Worm (Caenorhabditis elegans): Measurements from ENCODE around the gene T04H1.13.

T04H1.13 gene

ce11 chrV:12244980-12245742 lies at the start of gene T04H1.13, which contains the start of the genes slfl-5 and rad-50:
T04H1.13 (minus strand) TSS chrV:12245030.
slfl-5 (minus strand) TSS chrV:12245044.
rad-50 (plus strand) TSS chrV:12245646.
- no peak for TF ChIP-seq aly-2 (tag; optimal IDR thresholded peaks at IDR 0.05)
- TF ChIP-seq lsy-2 (tag; optimal IDR thresholded peaks at IDR 0.05) = no peak
- TF ChIP-seq nhr-11 (tag; optimal IDR thresholded peaks at IDR 0.05) = no peak
- TF ChIP-seq unc-62 (GFP tag; optimal IDR thresholded peaks at IDR 0.05) = no peak
- TF ChIP-seq elt-3 (tag; optimal IDR thresholded peaks at IDR 0.05) = no peak
- no peak for TF ChIP-seq alr-1 (tag; optimal IDR thresholded peaks at IDR 0.05)
- no peak for TF ChIP-seq ama-1 (optimal IDR thresholded peaks at IDR 0.05)
- TF ChIP-seq sma-9 (GFP tag; optimal IDR thresholded peaks at IDR 0.05) = peak; percentile 17
- TF ChIP-seq sma-9 (tag; optimal IDR thresholded peaks at IDR 0.05) = no peak
- TF ChIP-seq F13H6.1 (tag; optimal IDR thresholded peaks at IDR 0.05) = peak; percentile 33
- TF ChIP-seq nhr-129 (tag; optimal IDR thresholded peaks at IDR 0.05) = peak; percentile 32

ce11 chrV:12294091-12294490 lies 49.3 kb upstream of the T04H1.13 start:
- TF ChIP-seq sem-4 (tag; optimal IDR thresholded peaks at IDR 0.05) (no peak), unc-39 (tag; optimal IDR thresholded peaks at IDR 0.05) (no peak), mab-5 (tag; optimal IDR thresholded peaks at IDR 0.05) (peak; percentile 12), nhr-25 (tag; optimal IDR thresholded peaks at IDR 0.05) (peak; percentile 28), sma-3 (GFP tag; optimal IDR thresholded peaks at IDR 0.05) (peak; percentile 61), elt-3 (tag; optimal IDR thresholded peaks at IDR 0.05) (no peak), ZK546.5 (tag; optimal IDR thresholded peaks at IDR 0.05) (no peak), crh-2 (tag; optimal IDR thresholded peaks at IDR 0.05) (no peak), elt-1 (tag; optimal IDR thresholded peaks at IDR 0.05) (no peak), nhr-237 (tag; optimal IDR thresholded peaks at IDR 0.05) (no peak), ztf-11 (tag; optimal IDR thresholded peaks at IDR 0.05) (no peak), lin-13 (GFP tag; optimal IDR thresholded peaks at IDR 0.05) (no peak), egl-27 (tag; optimal IDR thresholded peaks at IDR 0.05) (peak; percentile 22), R02D3.7 (tag; optimal IDR thresholded peaks at IDR 0.05) (no peak), nhr-10 (tag; optimal IDR thresholded peaks at IDR 0.05) (no peak), nhr-11 (tag; optimal IDR thresholded peaks at IDR 0.05) (no peak), C34F6.9 (tag; optimal IDR thresholded peaks at IDR 0.05) (no peak), zag-1 (tag; optimal IDR thresholded peaks at IDR 0.05) (no peak), aly-2 (tag; optimal IDR thresholded peaks at IDR 0.05) (no peak), sma-9 (GFP tag; optimal IDR thresholded peaks at IDR 0.05) (no peak), sma-9 (tag; optimal IDR thresholded peaks at IDR 0.05) (no peak)

ce11 chrV:12291587-12291986 lies 46.8 kb upstream of the T04H1.13 start, which contains the start of the genes srpa-68 and srh-16:
srpa-68 (minus strand) TSS chrV:12291658.
srh-16 (plus strand) TSS chrV:12291861.
- TF ChIP-seq elt-3 (tag; optimal IDR thresholded peaks at IDR 0.05) = no peak
- TF ChIP-seq Y55F3AM.14 (GFP tag; optimal IDR thresholded peaks at IDR 0.05) = peak; percentile 22
- TF ChIP-seq gmeb-1 (tag; optimal IDR thresholded peaks at IDR 0.05) = peak; percentile 99
- no peak for TF ChIP-seq elt-1 (tag; optimal IDR thresholded peaks at IDR 0.05)
- TF ChIP-seq sma-3 (GFP tag; optimal IDR thresholded peaks at IDR 0.05) = peak; percentile 90
- TF ChIP-seq lin-13 (GFP tag; optimal IDR thresholded peaks at IDR 0.05) = peak; percentile 81
- TF ChIP-seq C34F6.9 (tag; optimal IDR thresholded peaks at IDR 0.05) = peak; percentile 91
- peak; percentile 43 for TF ChIP-seq unc-62 (GFP tag; optimal IDR thresholded peaks at IDR 0.05)
- TF ChIP-seq snpc-4 (tag; optimal IDR thresholded peaks at IDR 0.05) = peak; percentile 74
- no peak for TF ChIP-seq nhr-11 (tag; optimal IDR thresholded peaks at IDR 0.05)
- peak; percentile 95 for TF ChIP-seq unc-55 (GFP tag; optimal IDR thresholded peaks at IDR 0.05)
- TF ChIP-seq blmp-1 (tag; optimal IDR thresholded peaks at IDR 0.05; ENCODE audit: insufficient read depth) = peak; percentile 47
- TF ChIP-seq lin-11 (tag; optimal IDR thresholded peaks at IDR 0.05) = peak; percentile 81
- TF ChIP-seq egl-27 (tag; optimal IDR thresholded peaks at IDR 0.05) = peak; percentile 65
- peak; percentile 77 for TF ChIP-seq R02D3.7 (tag; optimal IDR thresholded peaks at IDR 0.05)
- TF ChIP-seq ztf-4 (tag; optimal IDR thresholded peaks at IDR 0.05) = peak; percentile 61
- TF ChIP-seq ceh-82 (tag; optimal IDR thresholded peaks at IDR 0.05) = peak; percentile 53
- no peak for TF ChIP-seq mdl-1 (tag; optimal IDR thresholded peaks at IDR 0.05)
- TF ChIP-seq ama-1 (optimal IDR thresholded peaks at IDR 0.05) = peak; percentile 41
- TF ChIP-seq lin-39 (tag; optimal IDR thresholded peaks at IDR 0.05) = no peak
- TF ChIP-seq nhr-237 (tag; optimal IDR thresholded peaks at IDR 0.05) = peak; percentile 56
- TF ChIP-seq sem-4 (tag; optimal IDR thresholded peaks at IDR 0.05) = peak; percentile 83
- no peak for TF ChIP-seq peb-1 (tag; optimal IDR thresholded peaks at IDR 0.05)
- peak; percentile 37 for TF ChIP-seq zag-1 (tag; optimal IDR thresholded peaks at IDR 0.05)
- no peak for TF ChIP-seq ztf-1 (GFP tag; conservative IDR thresholded peaks at IDR 0.05)
- TF ChIP-seq ztf-11 (tag; optimal IDR thresholded peaks at IDR 0.05) = no peak
- TF ChIP-seq mab-5 (tag; optimal IDR thresholded peaks at IDR 0.05) = peak; percentile 93
- no peak for TF ChIP-seq aly-2 (tag; optimal IDR thresholded peaks at IDR 0.05)
- TF ChIP-seq lsy-2 (tag; optimal IDR thresholded peaks at IDR 0.05) = peak; percentile 90 to 95
- TF ChIP-seq dmd-4 (tag; optimal IDR thresholded peaks at IDR 0.05) = peak; percentile 45
- no peak for TF ChIP-seq alr-1 (tag; optimal IDR thresholded peaks at IDR 0.05)
- no peak for TF ChIP-seq nhr-12 (tag; optimal IDR thresholded peaks at IDR 0.05)
- TF ChIP-seq sma-9 (GFP tag; optimal IDR thresholded peaks at IDR 0.05) = peak; percentile 95
- no peak for TF ChIP-seq sma-9 (tag; optimal IDR thresholded peaks at IDR 0.05)
- TF ChIP-seq nhr-6 (tag; optimal IDR thresholded peaks at IDR 0.05) = no peak
- TF ChIP-seq F13H6.1 (tag; optimal IDR thresholded peaks at IDR 0.05) = peak; percentile 88
- TF ChIP-seq nhr-21 (tag; optimal IDR thresholded peaks at IDR 0.05) = peak; percentile 79
- no peak for TF ChIP-seq skn-1 (tag; optimal IDR thresholded peaks at IDR 0.05)
- peak; percentile 75 for TF ChIP-seq ceh-16 (tag; optimal IDR thresholded peaks at IDR 0.05)
- peak; percentile 70 for TF ChIP-seq nhr-10 (tag; optimal IDR thresholded peaks at IDR 0.05)
- TF ChIP-seq nhr-129 (tag; optimal IDR thresholded peaks at IDR 0.05) = peak; percentile 56
